Worm (Caenorhabditis elegans) whole organism, L1 larva: ENCODE results near the gene ZK666.1.

Source experiments
- blmp-1 ChIP-seq: fragments of 150-350 bp; optimal IDR thresholded peaks from 2 replicates; lab custom pipeline; 2014; ENCODE audit warnings: missing biosample characterization, missing genetic modification characterization
- ceh-63 ChIP-seq: fragments of 200-800 bp; sonication (Bioruptor generic); optimal IDR thresholded peaks from 2 replicates; lab custom pipeline; 2018; ENCODE audit warnings: mild to moderate bottlenecking, missing genetic modification characterization, missing compliant biosample characterization
- ceh-8 ChIP-seq: fragments of 200-800 bp; sonication (Bioruptor generic); optimal IDR thresholded peaks from 2 replicates; lab custom pipeline; 2018; ENCODE audit warnings: mild to moderate bottlenecking, missing genetic modification characterization, moderate library complexity, missing compliant biosample characterization
- ceh-88 ChIP-seq: fragments of 200-800 bp; sonication (Bioruptor generic); IDR thresholded peaks from 2 replicates; pipeline ENCODE4 v1.3.6; 2022; ENCODE audit warnings: missing genetic modification characterization, missing compliant biosample characterization
- ceh-90 ChIP-seq: sonication (generic microtip); optimal IDR thresholded peaks from 2 replicates; lab custom pipeline; 2016; ENCODE audit warnings: missing genetic modification characterization, missing compliant biosample characterization
- ces-1 ChIP-seq: fragments of 150-350 bp; optimal IDR thresholded peaks from 2 replicates; lab custom pipeline; 2014; ENCODE audit warnings: missing biosample characterization, missing genetic modification reagents, missing genetic modification characterization
- efl-1 ChIP-seq, 4 experiments: fragments of 150-350 bp; optimal IDR thresholded peaks in 3 of 4; peaks in 1 of 4; 1 replicate in 1 of 4; 2 replicates in 3 of 4; lab custom pipeline; 2014; ENCODE audit warnings: missing biosample characterization in 2 of 4, missing genetic modification characterization in 2 of 4, missing genetic modification reagents in 2 of 4
- elt-2 ChIP-seq: sonication (generic microtip); optimal IDR thresholded peaks from 2 replicates; lab custom pipeline; 2016; ENCODE audit warnings: missing genetic modification characterization, mild to moderate bottlenecking, inconsistent platforms, missing compliant biosample characterization, missing genetic modification reagents
- fkh-10 ChIP-seq: sonication (generic microtip); optimal IDR thresholded peaks from 2 replicates; lab custom pipeline; 2017; ENCODE audit warnings: missing biosample characterization, missing genetic modification reagents, missing genetic modification characterization
- fkh-4 ChIP-seq: sonication (generic microtip); optimal IDR thresholded peaks from 2 replicates; lab custom pipeline; 2016; ENCODE audit warnings: missing compliant biosample characterization, missing genetic modification characterization, borderline replicate concordance
- hlh-4 ChIP-seq: sonication (generic microtip); optimal IDR thresholded peaks from 2 replicates; lab custom pipeline; 2016; ENCODE audit warnings: mild to moderate bottlenecking, missing genetic modification characterization, missing compliant biosample characterization
- hpl-2 ChIP-seq: fragments of 150-350 bp; optimal IDR thresholded peaks from 2 replicates; lab custom pipeline; 2014; ENCODE audit warnings: missing biosample characterization, missing genetic modification reagents, missing genetic modification characterization
- lin-13 ChIP-seq: fragments of 150-350 bp; optimal IDR thresholded peaks from 2 replicates; lab custom pipeline; 2014; ENCODE audit warnings: missing biosample characterization, missing genetic modification reagents, missing genetic modification characterization
- lin-14 ChIP-seq: fragments of 200-800 bp; sonication (Bioruptor generic); optimal IDR thresholded peaks from 2 replicates; lab custom pipeline; 2018; ENCODE audit warnings: mild to moderate bottlenecking, missing genetic modification characterization, moderate library complexity, missing compliant biosample characterization
- lir-3 ChIP-seq: sonication (generic microtip); optimal IDR thresholded peaks from 2 replicates; lab custom pipeline; 2016; ENCODE audit warnings: mild to moderate bottlenecking, missing genetic modification characterization, moderate library complexity, missing compliant biosample characterization; ENCODE audit not compliant: poor library complexity
- lsy-2 ChIP-seq, 2 experiments: fragments of 150-350 bp; optimal IDR thresholded peaks; 2 replicates each; lab custom pipeline; 2014; ENCODE audit warnings: missing biosample characterization in 2 of 2, missing genetic modification characterization in 2 of 2
- mab-9 ChIP-seq: fragments of 200-800 bp; sonication (Bioruptor generic); IDR thresholded peaks from 2 replicates; pipeline ENCODE4 v1.3.6; 2022; ENCODE audit warnings: missing genetic modification reagents, missing genetic modification characterization, missing compliant biosample characterization
- mdl-1 ChIP-seq, 2 experiments: fragments of 150-350 bp; optimal IDR thresholded peaks; 2 replicates each; lab custom pipeline; 2014 to 2017; ENCODE audit warnings: missing biosample characterization in 2 of 2, missing genetic modification characterization in 2 of 2, inconsistent platforms in 1 of 2
- mef-2 ChIP-seq: fragments of 150-350 bp; optimal IDR thresholded peaks from 2 replicates; lab custom pipeline; 2014; ENCODE audit warnings: missing biosample characterization, missing genetic modification characterization
- nhr-11 ChIP-seq: fragments of 150-350 bp; optimal IDR thresholded peaks from 2 replicates; lab custom pipeline; 2014; ENCODE audit warnings: missing biosample characterization, missing genetic modification characterization
- nhr-85 ChIP-seq: sonication (generic microtip); peaks from one replicate; lab custom pipeline; 2016; ENCODE audit warnings: missing genetic modification characterization, inconsistent platforms, missing compliant biosample characterization
- nhr-90 ChIP-seq: sonication (generic microtip); optimal IDR thresholded peaks from 2 replicates; lab custom pipeline; 2016; ENCODE audit warnings: mild to moderate bottlenecking, missing genetic modification characterization, missing compliant biosample characterization; ENCODE audit not compliant: poor library complexity
- pqm-1 ChIP-seq: sonication (generic microtip); optimal IDR thresholded peaks from 3 replicates; lab custom pipeline; 2017; ENCODE audit warnings: missing biosample characterization, missing genetic modification characterization
- snpc-4 ChIP-seq: fragments of 150-350 bp; optimal IDR thresholded peaks from 2 replicates; lab custom pipeline; 2014; ENCODE audit warnings: missing biosample characterization, missing genetic modification characterization
- swsn-7 ChIP-seq: sonication (generic microtip); optimal IDR thresholded peaks from 2 replicates; lab custom pipeline; 2016; ENCODE audit warnings: missing genetic modification characterization, missing compliant biosample characterization
- unc-130 ChIP-seq: fragments of 150-350 bp; optimal IDR thresholded peaks from 2 replicates; lab custom pipeline; 2017; ENCODE audit warnings: missing biosample characterization, missing genetic modification characterization, inconsistent platforms
- unc-62 ChIP-seq: fragments of 150-350 bp; optimal IDR thresholded peaks from 2 replicates; lab custom pipeline; 2014; ENCODE audit warnings: missing biosample characterization, missing genetic modification reagents, missing genetic modification characterization
- unc-98 ChIP-seq: fragments of 200-800 bp; sonication (Bioruptor generic); IDR thresholded peaks from 2 replicates; pipeline ENCODE4 v1.3.6; 2022; ENCODE audit warnings: missing genetic modification characterization, missing compliant biosample characterization
- vab-15 ChIP-seq: sonication (generic microtip); optimal IDR thresholded peaks from 2 replicates; lab custom pipeline; 2017; ENCODE audit warnings: missing genotype, mild to moderate bottlenecking, missing genetic modification characterization, missing compliant biosample characterization
- zip-4 ChIP-seq: fragments of 200-800 bp; sonication (Bioruptor generic); optimal IDR thresholded peaks from 2 replicates; lab custom pipeline; 2018; ENCODE audit warnings: mild to moderate bottlenecking, missing genetic modification characterization, moderate library complexity, missing compliant biosample characterization
- ztf-11 ChIP-seq, 2 experiments: sonication (generic microtip); optimal IDR thresholded peaks; 2 replicates each; lab custom pipeline; 2016 to 2017; ENCODE audit warnings: missing genetic modification characterization in 2 of 2, missing biosample characterization in 1 of 2, missing compliant biosample characterization in 1 of 2
- ztf-4 ChIP-seq: fragments of 150-350 bp; optimal IDR thresholded peaks from 2 replicates; lab custom pipeline; 2014; ENCODE audit warnings: missing biosample characterization, missing genetic modification characterization

ZK666.1 gene

DNA sequence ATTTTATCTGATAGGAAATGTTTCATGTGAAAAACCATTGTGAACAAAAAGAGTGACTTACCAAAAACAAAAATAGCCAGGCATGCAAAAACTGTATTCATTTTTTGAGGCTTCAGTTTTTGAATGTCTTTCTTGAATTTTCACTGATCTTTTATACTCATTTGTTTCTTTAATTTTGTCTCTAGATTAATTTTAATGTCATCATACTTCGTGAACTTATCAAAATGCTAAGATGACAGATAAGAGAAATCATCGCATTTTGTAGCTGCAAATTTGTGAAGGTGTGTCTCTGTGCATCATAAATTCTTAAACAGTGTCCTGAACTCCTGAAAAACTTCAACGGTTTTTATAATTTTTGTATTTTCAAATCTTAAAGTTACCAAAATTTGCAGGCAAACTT is 4.9 kb upstream of the ZK666.1 start, which contains the start of gene clec-58:
Gene clec-58 (minus strand): TSS at position 101 of the 400 bp plus-strand sequence.
- TF ChIP-seq snpc-4 (tag; lab: Kevin White, UChicago) (no peak), nhr-11 (tag; lab: Kevin White, UChicago) (no peak), efl-1 (optimal IDR thresholded peaks at IDR 0.05; lab: Kevin White, UChicago) (no peak), efl-1 (GFP tag; optimal IDR thresholded peaks at IDR 0.05 in 1 of 2; lab: Kevin White, UChicago) (peak in 1 of 2 experiments; percentile 47)
- TF ChIP-seq, all 84 proteins: peak for 1

DNA sequence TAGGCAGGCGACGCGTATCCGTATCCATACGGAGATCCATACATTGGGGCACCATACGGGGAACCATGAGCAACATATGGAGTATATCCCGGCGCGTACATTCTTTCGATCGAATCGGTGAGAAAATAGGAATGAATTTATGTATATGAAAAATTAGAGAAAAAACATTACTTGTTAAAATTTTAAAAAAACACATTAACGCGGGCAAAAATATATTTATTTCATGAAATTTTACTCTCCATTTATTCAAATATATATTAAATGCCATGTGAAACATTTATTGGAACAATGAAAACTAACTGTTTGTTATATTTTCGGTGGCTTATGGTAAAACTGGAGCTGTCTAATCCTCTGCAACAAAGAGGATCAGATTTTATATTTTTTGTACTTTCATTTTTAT is 643 bp upstream of the ZK666.1 start, which contains the start of gene ZK666.2:
Gene ZK666.2 (minus strand): TSS at position 101 of the 400 bp plus-strand sequence.
- TF ChIP-seq nhr-85 (no peak), hlh-4 (tag; lab: Kevin White, UChicago) (no peak), efl-1 (optimal IDR thresholded peaks at IDR 0.05; lab: Kevin White, UChicago) (no peak), efl-1 (GFP tag; optimal IDR thresholded peaks at IDR 0.05 in 1 of 2; lab: Kevin White, UChicago) (no peak), lin-14 (GFP tag; lab: Kevin White, UChicago) (no peak), swsn-7 (tag; lab: Kevin White, UChicago) (no peak), ceh-90 (tag; lab: Kevin White, UChicago) (no peak), lir-3 (tag; lab: Kevin White, UChicago) (no peak)

DNA sequence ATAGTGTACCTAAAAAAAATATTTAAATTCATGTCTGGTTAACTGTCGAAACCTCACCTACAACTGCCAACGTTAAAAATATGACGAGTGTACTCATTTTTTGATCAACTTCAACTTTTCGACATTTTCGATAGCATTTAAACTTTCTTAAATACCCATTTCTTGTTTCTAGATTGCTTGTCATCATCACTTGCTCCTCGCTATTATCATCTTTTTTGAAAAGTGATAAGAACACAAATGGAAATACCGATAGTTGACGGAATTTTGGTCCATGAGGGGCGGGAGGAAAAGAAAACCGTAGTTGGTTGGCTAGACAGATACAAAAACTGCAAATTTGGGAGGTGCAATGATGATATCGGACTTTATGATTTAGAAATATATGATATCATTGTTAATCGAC is 988 bp downstream of the ZK666.1 start, which contains the start of gene clec-143:
Gene clec-143 (minus strand): TSS at position 139 of the 400 bp plus-strand sequence.
- TF ChIP-seq unc-130 (tag; lab: Kevin White, UChicago) = no peak
- TF ChIP-seq nhr-90 (tag; lab: Kevin White, UChicago) = no peak
- TF ChIP-seq lin-13 (GFP tag; lab: Kevin White, UChicago) = no peak
- TF ChIP-seq zip-4 (GFP tag; lab: Kevin White, UChicago) = no peak
- peak; percentile 57 for TF ChIP-seq elt-2 (tag; lab: Kevin White, UChicago)
- no peak for TF ChIP-seq blmp-1

DNA sequence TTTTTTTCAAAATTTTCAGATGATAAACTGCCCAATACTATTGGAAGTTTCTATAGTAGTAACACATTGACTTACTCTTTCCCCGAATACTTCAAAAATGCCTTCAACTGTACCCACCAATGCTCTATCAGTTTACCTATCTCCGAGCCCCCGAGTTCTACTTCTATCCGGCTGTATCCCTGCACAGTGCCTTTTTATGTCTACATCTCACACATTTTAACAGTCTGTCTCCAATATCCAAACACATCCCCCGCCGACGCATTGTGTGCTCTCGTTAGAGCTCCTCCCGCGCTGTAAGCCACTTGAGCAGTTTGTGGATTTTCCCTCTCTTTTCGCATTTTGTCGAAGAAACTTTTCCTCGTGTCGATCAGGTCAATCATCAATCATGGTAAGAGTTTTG is 4.6 kb downstream of the ZK666.1 start, which contains the start of gene tnc-2:
Gene tnc-2 (plus strand): TSS at position 301 of the 400 bp plus-strand sequence.
- TF ChIP-seq efl-1 (optimal IDR thresholded peaks at IDR 0.05; lab: Kevin White, UChicago) (no peak), efl-1 (GFP tag; optimal IDR thresholded peaks at IDR 0.05 in 1 of 2; lab: Kevin White, UChicago) (peak in 1 of 2 experiments; percentile 51), hpl-2 (GFP tag; lab: Kevin White, UChicago) (no peak), ces-1 (no peak), ztf-11 (tag; optimal IDR thresholded peaks at IDR 0.05; lab: Kevin White, UChicago) (no peak)

DNA sequence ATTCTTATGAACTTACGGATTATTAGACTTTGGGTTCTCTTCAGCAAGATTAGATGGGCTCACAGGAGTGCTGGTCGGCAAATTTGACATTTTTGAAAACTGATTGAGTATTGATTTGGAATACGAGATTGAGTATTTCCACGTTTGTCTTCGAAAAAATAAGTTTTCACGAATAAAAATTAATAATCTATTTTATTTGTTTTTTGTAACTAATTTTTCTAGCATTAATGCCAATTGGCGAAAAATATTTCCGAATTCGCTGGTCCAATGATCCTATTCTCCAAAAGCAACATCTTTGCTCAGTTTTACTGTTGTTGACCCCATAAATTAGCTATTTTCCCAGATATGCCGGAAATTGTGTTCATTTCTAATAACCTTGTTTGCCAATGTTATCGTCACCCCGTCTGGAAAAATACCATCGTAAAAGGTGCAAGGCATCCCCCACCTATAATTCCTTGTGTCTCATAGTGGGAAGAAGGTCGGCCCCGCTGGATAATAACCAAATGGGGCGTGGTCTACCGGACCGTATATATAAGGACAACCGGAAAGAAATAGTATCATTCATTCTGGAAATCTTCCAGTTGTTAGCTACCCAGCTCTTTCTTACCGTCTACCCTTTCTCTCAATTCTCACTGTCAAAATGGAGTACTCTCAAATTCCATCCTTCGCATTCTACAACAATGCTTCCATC is 6.8 kb downstream of the ZK666.1 start, which contains the start of the genes ZK673.6 and sdz-37:
Gene ZK673.6 (minus strand): TSS at position 101 of the 691 bp plus-strand sequence.
Gene sdz-37 (plus strand): TSS at position 641 of the 691 bp plus-strand sequence.
- TF ChIP-seq lsy-2 (tag; optimal IDR thresholded peaks at IDR 0.05; lab: Kevin White, UChicago) (no peak), ztf-4 (tag; lab: Kevin White, UChicago) (no peak), pqm-1 (tag; lab: Kevin White, UChicago) (no peak), unc-98 (GFP tag; lab: Robert Waterston, UW) (no peak), fkh-10 (GFP tag; lab: Kevin White, UChicago) (no peak), ceh-88 (GFP tag; lab: Robert Waterston, UW) (no peak), mef-2 (tag; lab: Kevin White, UChicago) (no peak), mdl-1 (tag; optimal IDR thresholded peaks at IDR 0.05; lab: Kevin White, UChicago) (no peak), ceh-8 (GFP tag; lab: Kevin White, UChicago) (no peak), unc-62 (no peak), mab-9 (no peak), fkh-4 (no peak), vab-15 (tag; lab: Kevin White, UChicago) (no peak), ceh-63 (GFP tag; lab: Kevin White, UChicago) (no peak)
- TF ChIP-seq, all 84 proteins: peak for 0
